Worm (Caenorhabditis elegans) whole organism, young adult: ENCODE results near the gene ZK897.10.

Source experiments
- B0035.1 ChIP-seq: sonication (generic microtip); optimal IDR thresholded peaks from 2 replicates; lab custom pipeline; 2016; ENCODE audit warnings: missing genetic modification characterization, mild to moderate bottlenecking, missing compliant biosample characterization, missing genotype, missing genetic modification reagents
- B0336.3 ChIP-seq: fragments of 200-800 bp; sonication (Bioruptor generic); IDR thresholded peaks from 2 replicates; pipeline ENCODE4 v1.3.6; 2022; ENCODE audit warnings: missing genetic modification characterization, missing compliant biosample characterization
- F10E7.11 ChIP-seq: sonication (generic microtip); optimal IDR thresholded peaks from 2 replicates; lab custom pipeline; 2017; ENCODE audit warnings: mild to moderate bottlenecking, missing genetic modification characterization, moderate library complexity, missing compliant biosample characterization
- F49E8.2 ChIP-seq: sonication (generic microtip); optimal IDR thresholded peaks from 3 replicates; lab custom pipeline; 2017; ENCODE audit warnings: missing genetic modification characterization, mild to moderate bottlenecking, missing compliant biosample characterization, antibody characterized with exemption, moderate library complexity; ENCODE audit not compliant: insufficient read depth
- F52B5.7 ChIP-seq: sonication (generic microtip); optimal IDR thresholded peaks from 2 replicates; lab custom pipeline; 2016; ENCODE audit warnings: mild to moderate bottlenecking, missing genetic modification characterization, missing compliant biosample characterization
- F55B11.4 ChIP-seq: sonication (generic microtip); optimal IDR thresholded peaks from 2 replicates; lab custom pipeline; 2016; ENCODE audit warnings: missing compliant biosample characterization, missing genetic modification characterization, borderline replicate concordance; ENCODE audit not compliant: insufficient read depth
- K11D2.4 ChIP-seq: fragments of 200-800 bp; sonication (Bioruptor generic); IDR thresholded peaks from 2 replicates; pipeline ENCODE4 v1.3.6; 2022; ENCODE audit warnings: missing genetic modification reagents, missing genetic modification characterization, missing compliant biosample characterization
- T07F8.4 ChIP-seq: sonication (generic microtip); optimal IDR thresholded peaks from 2 replicates; lab custom pipeline; 2016; ENCODE audit warnings: mild to moderate bottlenecking, missing genetic modification characterization, moderate library complexity, missing compliant biosample characterization
- T26A5.8 ChIP-seq: sonication (generic microtip); optimal IDR thresholded peaks from 2 replicates; lab custom pipeline; 2016; ENCODE audit warnings: missing genetic modification characterization, missing compliant biosample characterization
- Y53G8AR.9 ChIP-seq: fragments of 200-800 bp; sonication (Bioruptor generic); conservative IDR thresholded peaks from 2 replicates; pipeline ENCODE4 v1.3.6; 2022; ENCODE audit warnings: missing genetic modification reagents, missing genetic modification characterization, missing compliant biosample characterization
- Y56A3A.18 ChIP-seq: fragments of 200-800 bp; sonication (Bioruptor generic); IDR thresholded peaks from 2 replicates; pipeline ENCODE4 v1.3.6; 2022; ENCODE audit warnings: missing genetic modification reagents, missing genetic modification characterization, missing compliant biosample characterization
- attf-6 ChIP-seq: fragments of 200-800 bp; sonication (Bioruptor generic); IDR thresholded peaks from 2 replicates; pipeline ENCODE4 v1.3.6; 2022; ENCODE audit warnings: missing genetic modification reagents, missing genetic modification characterization, missing compliant biosample characterization
- bed-1 ChIP-seq: fragments of 200-800 bp; sonication (Bioruptor generic); IDR thresholded peaks from 2 replicates; pipeline ENCODE4 v1.3.6; 2022; ENCODE audit warnings: missing genetic modification reagents, missing genetic modification characterization, missing compliant biosample characterization
- bed-2 ChIP-seq: fragments of 200-800 bp; sonication (Bioruptor generic); IDR thresholded peaks from 2 replicates; pipeline ENCODE4 v1.3.6; 2022; ENCODE audit warnings: missing genetic modification reagents, missing genetic modification characterization, missing compliant biosample characterization
- ccch-3 ChIP-seq: fragments of 200-800 bp; sonication (Bioruptor generic); optimal IDR thresholded peaks from 2 replicates; lab custom pipeline; 2018; ENCODE audit warnings: mild to moderate bottlenecking, missing genetic modification characterization, missing compliant biosample characterization
- ceh-27 ChIP-seq: fragments of 200-800 bp; sonication (Bioruptor generic); optimal IDR thresholded peaks from 2 replicates; lab custom pipeline; 2018; ENCODE audit warnings: mild to moderate bottlenecking, missing genetic modification characterization, moderate library complexity, missing compliant biosample characterization
- dpff-1 ChIP-seq: sonication (generic microtip); optimal IDR thresholded peaks from 2 replicates; lab custom pipeline; 2017; ENCODE audit warnings: mild to moderate bottlenecking, missing genetic modification characterization, missing compliant biosample characterization
- efl-1 ChIP-seq: fragments of 150-350 bp; optimal IDR thresholded peaks from 2 replicates; lab custom pipeline; 2014; ENCODE audit warnings: missing biosample characterization, missing genetic modification reagents, missing genetic modification characterization
- ets-4 ChIP-seq: fragments of 200-800 bp; sonication (Bioruptor generic); optimal IDR thresholded peaks from 2 replicates; lab custom pipeline; 2018; ENCODE audit warnings: mild to moderate bottlenecking, missing genetic modification characterization, missing compliant biosample characterization
- fkh-3 ChIP-seq: sonication (generic microtip); optimal IDR thresholded peaks from 2 replicates; lab custom pipeline; 2016; ENCODE audit warnings: mild to moderate bottlenecking, missing genetic modification characterization, missing compliant biosample characterization
- hmg-20 ChIP-seq: fragments of 200-800 bp; sonication (Bioruptor generic); IDR thresholded peaks from 2 replicates; pipeline ENCODE4 v1.3.6; 2022; ENCODE audit warnings: missing genetic modification reagents, missing genetic modification characterization, missing compliant biosample characterization
- hrde-1 ChIP-seq: sonication (generic microtip); optimal IDR thresholded peaks from 2 replicates; lab custom pipeline; 2016; ENCODE audit warnings: missing genetic modification characterization, mild to moderate bottlenecking, missing compliant biosample characterization, moderate library complexity, missing genotype, missing genetic modification reagents, borderline replicate concordance
- lag-1 ChIP-seq: fragments of 200-800 bp; sonication (Bioruptor generic); IDR thresholded peaks from 2 replicates; pipeline ENCODE4 v1.3.6; 2022; ENCODE audit warnings: missing genetic modification reagents, missing genetic modification characterization, missing compliant biosample characterization
- lin-35 ChIP-seq, 3 experiments: fragments of 150-350 bp in 2 of 3; sonication (generic microtip) in 1 of 3; optimal IDR thresholded peaks; 2 replicates each; lab custom pipeline; 2014 to 2018; ENCODE audit warnings: missing biosample characterization in 3 of 3, missing genetic modification characterization in 3 of 3, missing genetic modification reagents in 3 of 3
- lin-40 ChIP-seq: sonication (generic microtip); optimal IDR thresholded peaks from 2 replicates; lab custom pipeline; 2016; ENCODE audit warnings: missing genetic modification characterization, mild to moderate bottlenecking, missing compliant biosample characterization, missing genotype, missing genetic modification reagents
- lin-54 ChIP-seq: fragments of 200-800 bp; sonication (Bioruptor generic); optimal IDR thresholded peaks from 2 replicates; lab custom pipeline; 2018; ENCODE audit warnings: mild to moderate bottlenecking, missing genetic modification characterization, missing compliant biosample characterization
- lsy-27 ChIP-seq: sonication (generic microtip); optimal IDR thresholded peaks from 2 replicates; lab custom pipeline; 2017; ENCODE audit warnings: missing genetic modification characterization, mild to moderate bottlenecking, missing compliant biosample characterization, antibody characterized with exemption, missing genotype, borderline replicate concordance; ENCODE audit not compliant: insufficient read depth
- madf-10 ChIP-seq: sonication (generic microtip); optimal IDR thresholded peaks from 2 replicates; lab custom pipeline; 2016; ENCODE audit warnings: mild to moderate bottlenecking, missing genetic modification characterization, missing compliant biosample characterization
- mxl-1 ChIP-seq: sonication (generic microtip); optimal IDR thresholded peaks from 2 replicates; lab custom pipeline; 2016; ENCODE audit warnings: missing genetic modification characterization, missing compliant biosample characterization
- nfyb-1 ChIP-seq: fragments of 200-800 bp; sonication (Bioruptor generic); IDR thresholded peaks from 2 replicates; pipeline ENCODE4 v1.3.6; 2022; ENCODE audit warnings: missing genetic modification reagents, missing genetic modification characterization, missing compliant biosample characterization
- nhr-179 ChIP-seq: sonication (generic microtip); optimal IDR thresholded peaks from 2 replicates; lab custom pipeline; 2016; ENCODE audit warnings: mild to moderate bottlenecking, missing genetic modification characterization, missing compliant biosample characterization
- nhr-90 ChIP-seq: sonication (generic microtip); optimal IDR thresholded peaks from 2 replicates; lab custom pipeline; 2016; ENCODE audit warnings: missing genotype, mild to moderate bottlenecking, missing genetic modification characterization, missing compliant biosample characterization
- pha-4 ChIP-seq: fragments of 150-350 bp; sonication (generic microtip); optimal IDR thresholded peaks from 2 replicates; lab custom pipeline; 2014; ENCODE audit warnings: missing biosample characterization, missing genetic modification reagents, missing genetic modification characterization
- rec-8 ChIP-seq, 2 experiments: sonication (generic microtip); optimal IDR thresholded peaks; 2 replicates each; lab custom pipeline; 2016; ENCODE audit warnings: mild to moderate bottlenecking in 2 of 2, missing genetic modification characterization in 2 of 2, missing genetic modification reagents in 2 of 2, missing genotype in 2 of 2, missing biosample characterization in 1 of 2, missing compliant biosample characterization in 1 of 2, moderate library complexity in 1 of 2
- sea-2 ChIP-seq: fragments of 200-800 bp; sonication (Bioruptor generic); IDR thresholded peaks from 2 replicates; pipeline ENCODE4 v1.3.6; 2022; ENCODE audit warnings: missing genetic modification characterization, missing compliant biosample characterization
- snpc-1.1 ChIP-seq: sonication (generic microtip); optimal IDR thresholded peaks from 2 replicates; lab custom pipeline; 2017; ENCODE audit warnings: missing genetic modification characterization, mild to moderate bottlenecking, missing compliant biosample characterization, antibody characterized with exemption, moderate library complexity, missing genotype, missing genetic modification reagents; ENCODE audit not compliant: insufficient read depth
- somi-1 ChIP-seq: fragments of 200-800 bp; sonication (Bioruptor generic); optimal IDR thresholded peaks from 2 replicates; lab custom pipeline; 2018; ENCODE audit warnings: mild to moderate bottlenecking, missing genetic modification characterization, missing compliant biosample characterization
- tbp1 ChIP-seq: fragments of 200-800 bp; sonication (Bioruptor generic); optimal IDR thresholded peaks from 2 replicates; lab custom pipeline; 2018; ENCODE audit warnings: mild to moderate bottlenecking, missing genetic modification characterization, missing compliant biosample characterization
- ztf-18 ChIP-seq: sonication (generic microtip); optimal IDR thresholded peaks from 2 replicates; lab custom pipeline; 2016; ENCODE audit warnings: missing genotype, mild to moderate bottlenecking, missing genetic modification characterization, missing compliant biosample characterization
- ztf-26 ChIP-seq: sonication (generic microtip); optimal IDR thresholded peaks from 2 replicates; lab custom pipeline; 2017; ENCODE audit warnings: missing genetic modification characterization, missing compliant biosample characterization

The ZK897.10 gene

ce11 chrIV:12795371-12795936 lies 30.3 kb downstream of the ZK897.10 start (continued):
- no peak for TF ChIP-seq K11D2.4 (GFP tag; lab: Robert Waterston, UW)
- TF ChIP-seq somi-1 (GFP tag; lab: Kevin White, UChicago), result no peak
- no peak for TF ChIP-seq ztf-26 (tag; lab: Kevin White, UChicago)
- 0 out of 2 replicates have a peak, but pooled peaks have one; percentile 46 for TF ChIP-seq Y56A3A.18 (GFP tag; lab: Robert Waterston, UW)
- no peak for TF ChIP-seq madf-10 (tag; lab: Kevin White, UChicago)
- no peak for TF ChIP-seq ets-4 (GFP tag; lab: Kevin White, UChicago)
- peak; percentile 88 for TF ChIP-seq snpc-1.1 (tag; lab: Kevin White, UChicago)
- no peak for TF ChIP-seq bed-1 (GFP tag; lab: Robert Waterston, UW)
- peak; percentile 64 for TF ChIP-seq tbp1
- TF ChIP-seq pha-4 (tag; lab: Kevin White, UChicago), result no peak
- no peak for TF ChIP-seq sea-2 (GFP tag; lab: Robert Waterston, UW)
- no peak for TF ChIP-seq B0035.1
- 0 out of 2 replicates have a peak, but pooled peaks have one; percentile 33 for TF ChIP-seq B0336.3
- TF ChIP-seq F55B11.4 (tag; lab: Kevin White, UChicago), result no peak
- no peak for TF ChIP-seq lin-54 (GFP tag; lab: Kevin White, UChicago)
- no peak for TF ChIP-seq efl-1 (GFP tag; lab: Kevin White, UChicago)
- TF ChIP-seq F49E8.2 (tag; lab: Kevin White, UChicago), result no peak
- no peak for TF ChIP-seq fkh-3
- TF ChIP-seq mxl-1 (tag; lab: Kevin White, UChicago), result no peak
- no peak for TF ChIP-seq hrde-1 (tag; lab: Kevin White, UChicago)
- no peak for TF ChIP-seq ceh-27
- peak; percentile 92 for TF ChIP-seq attf-6 (GFP tag; lab: Robert Waterston, UW)
- TF ChIP-seq ccch-3, result no peak
- TF ChIP-seq bed-2, result no peak
- no peak for TF ChIP-seq T07F8.4 (tag; lab: Kevin White, UChicago)
- TF ChIP-seq T26A5.8 (tag; lab: Kevin White, UChicago), result no peak
- no peak for TF ChIP-seq dpff-1 (tag; lab: Kevin White, UChicago)

DNA sequence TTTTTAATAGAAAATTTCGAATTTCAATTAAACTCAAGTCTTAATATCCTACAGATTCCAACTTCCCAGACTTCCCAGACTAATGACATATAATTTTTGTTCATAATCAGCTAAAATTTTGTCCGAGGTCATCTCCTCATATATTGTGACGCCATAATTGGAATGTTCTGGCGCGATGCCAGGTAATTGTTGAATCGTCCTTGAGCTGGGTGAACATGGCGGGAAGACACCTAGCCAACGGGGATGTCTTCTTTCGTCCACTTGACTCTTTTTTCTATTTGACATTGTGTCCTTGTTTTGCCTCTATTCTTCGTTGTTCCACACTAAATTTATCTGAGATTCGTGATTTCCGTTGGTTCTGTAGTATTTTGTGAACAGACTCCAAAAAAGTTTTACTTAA lies 31.7 kb downstream of the ZK897.10 start:
- TF ChIP-seq nhr-90 (no peak), nhr-179 (tag; lab: Kevin White, UChicago) (no peak), Y53G8AR.9 (GFP tag; lab: Robert Waterston, UW) (no peak), ztf-18 (tag; lab: Kevin White, UChicago) (no peak), F52B5.7 (tag; lab: Kevin White, UChicago) (no peak), lin-35 (GFP tag; optimal IDR thresholded peaks at IDR 0.05; lab: Kevin White, UChicago) (no peak), F10E7.11 (no peak), lin-40 (no peak), nfyb-1 (no peak), ccch-3 (no peak), rec-8 (tag; optimal IDR thresholded peaks at IDR 0.05; lab: Kevin White, UChicago) (no peak), lsy-27 (tag; lab: Kevin White, UChicago) (no peak), B0035.1 (no peak), lag-1 (GFP tag; lab: Robert Waterston, UW) (no peak), hmg-20 (GFP tag; lab: Robert Waterston, UW) (no peak)
